Fruit fly (Drosophila melanogaster): Measurements from ENCODE around the gene SelR.

The SelR gene

dm6 chr3R:10852232-10852774 is 16.1 kb downstream of the SelR start, which contains the start of gene CG4565 (continued):
- TF ChIP-seq gcm (GFP tag; optimal IDR thresholded peaks at IDR 0.05) (peak; percentile 17), pzg (GFP tag; optimal IDR thresholded peaks at IDR 0.05) (peak; percentile 45), CG4328 (GFP tag; optimal IDR thresholded peaks at IDR 0.05) (peak; percentile 28), Dek (tag; optimal IDR thresholded peaks at IDR 0.05) (no peak), nerfin-1 (tag; optimal IDR thresholded peaks at IDR 0.05) (peak; percentile 32), nom (GFP tag; optimal IDR thresholded peaks at IDR 0.05) (peak; percentile 9), so (GFP tag; IDR thresholded peaks at IDR 0.05) (no peak), bab2 (GFP tag; optimal IDR thresholded peaks at IDR 0.05) (no peak), ci (GFP tag; IDR thresholded peaks at IDR 0.05) (no peak), Side (GFP tag; optimal IDR thresholded peaks at IDR 0.05) (no peak), TFAM (GFP tag; optimal IDR thresholded peaks at IDR 0.05) (no peak), shn (GFP tag; optimal IDR thresholded peaks at IDR 0.05) (no peak), ttk (GFP tag; IDR thresholded peaks at IDR 0.05) (no peak; the same call in 1 of the 2 replicates), tio (GFP tag; optimal IDR thresholded peaks at IDR 0.05) (no peak), grau (tag; optimal IDR thresholded peaks at IDR 0.05) (no peak), Bgb (GFP tag; IDR thresholded peaks at IDR 0.05; ENCODE audit: partially characterized antibody) (peak; percentile 29; the same call in 1 of the 2 replicates), eyg (GFP tag; optimal IDR thresholded peaks at IDR 0.05) (no peak), CG6272 (GFP tag; IDR thresholded peaks at IDR 0.05) (no peak), Mes4 (GFP tag; optimal IDR thresholded peaks at IDR 0.05) (no peak), Hmr (GFP tag; optimal IDR thresholded peaks at IDR 0.05) (peak; percentile 31), CG42726 (GFP tag; IDR thresholded peaks at IDR 0.05; ENCODE audit: partially characterized antibody) (0 out of 2 replicates have a peak, but pooled peaks have one; percentile 29), Sin3A (optimal IDR thresholded peaks at IDR 0.05) (no peak), Dp (GFP tag; optimal IDR thresholded peaks at IDR 0.05) (peak; percentile 57), ro (GFP tag; IDR thresholded peaks at IDR 0.05) (no peak), CG34224 (GFP tag; IDR thresholded peaks at IDR 0.05; ENCODE audit: partially characterized antibody) (peak; percentile 51; the same call in 1 of the 3 replicates), CG3163 (GFP tag; optimal IDR thresholded peaks at IDR 0.05) (no peak), Gug (GFP tag; IDR thresholded peaks at IDR 0.05) (no peak), kni (GFP tag; optimal IDR thresholded peaks at IDR 0.05) (peak; percentile 49), CG14050 (GFP tag; IDR thresholded peaks at IDR 0.05) (no peak), Trl (optimal IDR thresholded peaks at IDR 0.05) (no peak), Trl (GFP tag; optimal IDR thresholded peaks at IDR 0.05) (no peak), CG15269 (tag; optimal IDR thresholded peaks at IDR 0.05) (no peak), NC2β (GFP tag; optimal IDR thresholded peaks at IDR 0.05) (no peak), gsb (GFP tag; IDR thresholded peaks at IDR 0.05) (no peak), CG10274 (GFP tag; optimal IDR thresholded peaks at IDR 0.05) (no peak), CG4707 (GFP tag; optimal IDR thresholded peaks at IDR 0.05) (no peak), jing (GFP tag; optimal IDR thresholded peaks at IDR 0.05) (no peak), CG8290 (GFP tag; optimal IDR thresholded peaks at IDR 0.05) (peak; percentile 20), CG8290 (tag; optimal IDR thresholded peaks at IDR 0.05) (no peak), Chrac-16 (GFP tag; optimal IDR thresholded peaks at IDR 0.05) (no peak), dan (GFP tag; IDR thresholded peaks at IDR 0.05) (no peak), Mad (GFP tag; optimal IDR thresholded peaks at IDR 0.05) (no peak), CG6175 (GFP tag; IDR thresholded peaks at IDR 0.05) (no peak), Hsf (GFP tag; optimal IDR thresholded peaks at IDR 0.05) (no peak), MTF-1 (GFP tag; optimal IDR thresholded peaks at IDR 0.05; ENCODE audit: borderline replicate concordance) (no peak), odd (GFP tag; optimal IDR thresholded peaks at IDR 0.05) (no peak), pros (GFP tag; optimal IDR thresholded peaks at IDR 0.05) (peak; percentile 13), tna (GFP tag; IDR thresholded peaks at IDR 0.05; ENCODE audit: partially characterized antibody) (peak; percentile 41; the same call in 1 of the 2 replicates), CG17612 (GFP tag; IDR thresholded peaks at IDR 0.05) (no peak), MESR4 (GFP tag; optimal IDR thresholded peaks at IDR 0.05) (no peak), NfI (GFP tag; optimal IDR thresholded peaks at IDR 0.05) (no peak)

Data from whole organism, embryonic.